Worm (Caenorhabditis elegans) whole organism, L2 larva: Measurements from ENCODE around the gene srh-76.

Experiments
- C34F6.9 ChIP-seq: fragments of 150-350 bp; optimal IDR thresholded peaks from 2 replicates; lab custom pipeline; 2014; ENCODE audit warnings: missing biosample characterization, missing genetic modification characterization
- F13H6.1 ChIP-seq: sonication (generic microtip); optimal IDR thresholded peaks from 2 replicates; lab custom pipeline; 2016; ENCODE audit warnings: missing genetic modification characterization, missing compliant biosample characterization
- R02D3.7 ChIP-seq: fragments of 150-350 bp; optimal IDR thresholded peaks from 2 replicates; lab custom pipeline; 2014; ENCODE audit warnings: missing biosample characterization, missing genetic modification characterization
- Y55F3AM.14 ChIP-seq: fragments of 200-800 bp; sonication (Bioruptor generic); optimal IDR thresholded peaks from 2 replicates; lab custom pipeline; 2018; ENCODE audit warnings: mild to moderate bottlenecking, missing genetic modification characterization, missing compliant biosample characterization
- ZK546.5 ChIP-seq: sonication (generic microtip); optimal IDR thresholded peaks from 2 replicates; lab custom pipeline; 2017; ENCODE audit warnings: missing biosample characterization, missing genetic modification characterization
- aly-2 ChIP-seq: fragments of 150-350 bp; optimal IDR thresholded peaks from 2 replicates; lab custom pipeline; 2014; ENCODE audit warnings: missing biosample characterization, missing genetic modification characterization
- ama-1 ChIP-seq: fragments of 150-350 bp; optimal IDR thresholded peaks from 2 replicates; lab custom pipeline; 2018; ENCODE audit warnings: inconsistent platforms
- blmp-1 ChIP-seq: sonication (generic microtip); optimal IDR thresholded peaks from 2 replicates; lab custom pipeline; 2017; ENCODE audit warnings: missing genetic modification characterization, mild to moderate bottlenecking, missing compliant biosample characterization, antibody characterized with exemption, moderate library complexity; ENCODE audit not compliant: insufficient read depth
- ceh-16 ChIP-seq: fragments of 150-350 bp; optimal IDR thresholded peaks from 2 replicates; lab custom pipeline; 2014; ENCODE audit warnings: missing biosample characterization, missing genetic modification characterization
- ceh-82 ChIP-seq: fragments of 150-350 bp; optimal IDR thresholded peaks from 2 replicates; lab custom pipeline; 2014; ENCODE audit warnings: missing biosample characterization, missing genetic modification characterization
- crh-2 ChIP-seq: sonication (generic microtip); optimal IDR thresholded peaks from 2 replicates; lab custom pipeline; 2017; ENCODE audit warnings: missing biosample characterization, missing genetic modification characterization
- egl-27 ChIP-seq: sonication (generic microtip); optimal IDR thresholded peaks from 3 replicates; lab custom pipeline; 2017; ENCODE audit warnings: missing biosample characterization, missing genetic modification reagents, missing genetic modification characterization
- elt-3 ChIP-seq: sonication (generic microtip); optimal IDR thresholded peaks from 2 replicates; lab custom pipeline; 2017; ENCODE audit warnings: missing biosample characterization, missing genetic modification characterization
- fos-1 ChIP-seq: fragments of 150-350 bp; optimal IDR thresholded peaks from 2 replicates; lab custom pipeline; 2014; ENCODE audit warnings: missing biosample characterization, missing genetic modification characterization
- gmeb-1 ChIP-seq: fragments of 150-350 bp; optimal IDR thresholded peaks from 2 replicates; lab custom pipeline; 2014; ENCODE audit warnings: missing biosample characterization, missing genetic modification characterization
- lin-11 ChIP-seq: fragments of 150-350 bp; sonication (generic microtip); optimal IDR thresholded peaks from 2 replicates; lab custom pipeline; 2014; ENCODE audit warnings: missing biosample characterization, missing genetic modification characterization, inconsistent platforms, mixed read lengths
- lin-13 ChIP-seq: fragments of 150-350 bp; optimal IDR thresholded peaks from 2 replicates; lab custom pipeline; 2014; ENCODE audit warnings: missing biosample characterization, missing genetic modification reagents, missing genetic modification characterization
- lin-39 ChIP-seq: fragments of 150-350 bp; optimal IDR thresholded peaks from 2 replicates; lab custom pipeline; 2014; ENCODE audit warnings: missing biosample characterization, missing genetic modification reagents, missing genetic modification characterization
- lsy-2 ChIP-seq, 2 experiments: fragments of 150-350 bp in 1 of 2; sonication (generic microtip) in 1 of 2; optimal IDR thresholded peaks; 2 replicates each; lab custom pipeline; 2014 to 2017; ENCODE audit warnings: missing biosample characterization in 2 of 2, missing genetic modification characterization in 2 of 2
- mab-5 ChIP-seq: fragments of 150-350 bp; optimal IDR thresholded peaks from 2 replicates; lab custom pipeline; 2014; ENCODE audit warnings: missing biosample characterization, missing genetic modification characterization
- mbf-1 ChIP-seq: sonication (generic microtip); optimal IDR thresholded peaks from 2 replicates; lab custom pipeline; 2017; ENCODE audit warnings: missing biosample characterization, missing genetic modification characterization
- nhr-11 ChIP-seq: fragments of 150-350 bp; optimal IDR thresholded peaks from 2 replicates; lab custom pipeline; 2014; ENCODE audit warnings: missing biosample characterization, missing genetic modification characterization
- nhr-12 ChIP-seq: fragments of 150-350 bp; optimal IDR thresholded peaks from 2 replicates; lab custom pipeline; 2014; ENCODE audit warnings: missing biosample characterization, missing genetic modification characterization
- nhr-129 ChIP-seq: fragments of 150-350 bp; optimal IDR thresholded peaks from 2 replicates; lab custom pipeline; 2014; ENCODE audit warnings: missing biosample characterization, missing genetic modification characterization
- nhr-21 ChIP-seq: fragments of 150-350 bp; optimal IDR thresholded peaks from 2 replicates; lab custom pipeline; 2014; ENCODE audit warnings: missing biosample characterization, missing genetic modification characterization
- nhr-23 ChIP-seq: fragments of 150-350 bp; optimal IDR thresholded peaks from 2 replicates; lab custom pipeline; 2014; ENCODE audit warnings: missing biosample characterization, missing genetic modification reagents, missing genetic modification characterization
- nhr-237 ChIP-seq: fragments of 150-350 bp; optimal IDR thresholded peaks from 2 replicates; lab custom pipeline; 2014; ENCODE audit warnings: missing biosample characterization, missing genetic modification characterization
- nhr-25 ChIP-seq: fragments of 150-350 bp; sonication (generic microtip); optimal IDR thresholded peaks from 3 replicates; lab custom pipeline; 2014; ENCODE audit warnings: missing biosample characterization, missing genetic modification characterization
- nhr-6 ChIP-seq: fragments of 150-350 bp; optimal IDR thresholded peaks from 2 replicates; lab custom pipeline; 2014; ENCODE audit warnings: missing biosample characterization, missing genetic modification characterization
- nhr-77 ChIP-seq: fragments of 150-350 bp; optimal IDR thresholded peaks from 2 replicates; lab custom pipeline; 2014; ENCODE audit warnings: missing biosample characterization, missing genetic modification characterization
- peb-1 ChIP-seq: fragments of 150-350 bp; optimal IDR thresholded peaks from 2 replicates; lab custom pipeline; 2014; ENCODE audit warnings: missing biosample characterization, missing genetic modification characterization
- sma-3 ChIP-seq: sonication (generic microtip); optimal IDR thresholded peaks from 2 replicates; lab custom pipeline; 2016; ENCODE audit warnings: missing genetic modification reagents, missing genetic modification characterization, missing compliant biosample characterization
- sma-9 ChIP-seq, 2 experiments: fragments of 150-350 bp in 1 of 2; sonication (generic microtip) in 1 of 2; optimal IDR thresholded peaks; 2 replicates each; lab custom pipeline; 2014 to 2016; ENCODE audit warnings: missing genetic modification characterization in 2 of 2, mild to moderate bottlenecking in 1 of 2, missing biosample characterization in 1 of 2, missing compliant biosample characterization in 1 of 2, missing genetic modification reagents in 1 of 2, moderate library complexity in 1 of 2
- snpc-4 ChIP-seq: fragments of 150-350 bp; optimal IDR thresholded peaks from 2 replicates; lab custom pipeline; 2014; ENCODE audit warnings: missing biosample characterization, missing genetic modification characterization
- unc-39 ChIP-seq: fragments of 150-350 bp; optimal IDR thresholded peaks from 2 replicates; lab custom pipeline; 2014; ENCODE audit warnings: missing biosample characterization, missing genetic modification characterization
- unc-62 ChIP-seq: fragments of 150-350 bp; optimal IDR thresholded peaks from 2 replicates; lab custom pipeline; 2014; ENCODE audit warnings: missing biosample characterization, missing genetic modification reagents, missing genetic modification characterization
- zag-1 ChIP-seq: fragments of 150-350 bp; optimal IDR thresholded peaks from 2 replicates; lab custom pipeline; 2014; ENCODE audit warnings: missing biosample characterization, missing genetic modification characterization
- ztf-1 ChIP-seq: fragments of 200-800 bp; sonication (Bioruptor generic); conservative IDR thresholded peaks from 2 replicates; pipeline ENCODE4 v1.3.6; 2022; ENCODE audit warnings: missing genetic modification characterization, missing compliant biosample characterization
- ztf-11 ChIP-seq: sonication (generic microtip); optimal IDR thresholded peaks from 2 replicates; lab custom pipeline; 2017; ENCODE audit warnings: missing biosample characterization, missing genetic modification characterization
- ztf-4 ChIP-seq: fragments of 150-350 bp; optimal IDR thresholded peaks from 2 replicates; lab custom pipeline; 2014; ENCODE audit warnings: missing biosample characterization, missing genetic modification characterization

The srh-76 gene

DNA sequence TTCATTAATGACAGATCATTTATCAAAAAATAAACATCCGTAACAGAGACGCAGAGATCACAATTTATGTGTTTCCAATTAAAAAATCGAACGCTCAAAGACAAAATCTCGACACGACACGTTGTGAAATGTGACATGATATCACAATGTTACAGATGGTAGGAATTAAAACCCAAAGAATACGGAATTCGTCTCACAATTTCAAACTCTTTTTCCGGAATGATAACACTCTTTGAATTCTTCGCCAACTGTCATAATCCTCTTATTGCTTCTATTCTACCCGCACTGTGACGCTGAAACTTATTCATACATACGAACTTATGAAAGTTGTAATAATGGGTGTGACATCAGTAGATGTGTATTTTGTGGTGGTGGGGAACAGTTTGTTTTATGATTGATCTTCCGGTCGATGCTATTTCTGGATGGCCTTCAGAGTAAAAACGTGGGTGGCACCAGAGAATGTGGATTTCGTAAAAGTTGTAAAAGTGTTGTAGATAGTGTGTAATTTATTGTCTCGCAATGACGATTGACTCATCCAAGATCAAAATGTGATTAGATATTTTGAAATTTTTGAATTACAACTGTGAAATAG lies 17.1 kb upstream of the srh-76 start:
- TF ChIP-seq lsy-2 (tag; optimal IDR thresholded peaks at IDR 0.05; lab: Kevin White, UChicago) = no peak
- TF ChIP-seq crh-2 (tag; lab: Kevin White, UChicago) = peak; percentile 5
- TF ChIP-seq fos-1 = peak; percentile 63
- TF ChIP-seq nhr-11 (tag; lab: Kevin White, UChicago) = no peak
- no peak for TF ChIP-seq nhr-237 (tag; lab: Kevin White, UChicago)
- TF ChIP-seq gmeb-1 (tag; lab: Kevin White, UChicago) = no peak
- no peak for TF ChIP-seq zag-1 (tag; lab: Kevin White, UChicago)
- peak; percentile 57 for TF ChIP-seq sma-9 (GFP tag; optimal IDR thresholded peaks at IDR 0.05; lab: Kevin White, UChicago)
- TF ChIP-seq sma-9 (tag; optimal IDR thresholded peaks at IDR 0.05; lab: Kevin White, UChicago) = no peak
- no peak for TF ChIP-seq lin-11 (tag; lab: Kevin White, UChicago)
- TF ChIP-seq ceh-82 (tag; lab: Kevin White, UChicago) = no peak

ce11 chrV:5819903-5820302 lies 13.7 kb upstream of the srh-76 start:
- TF ChIP-seq C34F6.9 = no peak
- TF ChIP-seq sma-9 (GFP tag; optimal IDR thresholded peaks at IDR 0.05; lab: Kevin White, UChicago) = peak; percentile 54
- no peak for TF ChIP-seq sma-9 (tag; optimal IDR thresholded peaks at IDR 0.05; lab: Kevin White, UChicago)
- no peak for TF ChIP-seq fos-1

ce11 chrV:5820401-5820800 lies 13.2 kb upstream of the srh-76 start:
- TF ChIP-seq sma-3 (GFP tag; lab: Kevin White, UChicago) = peak; percentile 90
- no peak for TF ChIP-seq C34F6.9
- TF ChIP-seq nhr-237 (tag; lab: Kevin White, UChicago) = no peak
- peak; percentile 15 for TF ChIP-seq nhr-129
- TF ChIP-seq sma-9 (GFP tag; optimal IDR thresholded peaks at IDR 0.05; lab: Kevin White, UChicago) = peak; percentile 69
- no peak for TF ChIP-seq sma-9 (tag; optimal IDR thresholded peaks at IDR 0.05; lab: Kevin White, UChicago)

ce11 chrV:5821451-5822143 lies 12.0 kb upstream of the srh-76 start:
- TF ChIP-seq lin-11 (tag; lab: Kevin White, UChicago) (no peak), sma-9 (GFP tag; optimal IDR thresholded peaks at IDR 0.05; lab: Kevin White, UChicago) (peak; percentile 79), sma-9 (tag; optimal IDR thresholded peaks at IDR 0.05; lab: Kevin White, UChicago) (no peak), nhr-21 (tag; lab: Kevin White, UChicago) (no peak), lsy-2 (tag; optimal IDR thresholded peaks at IDR 0.05; lab: Kevin White, UChicago) (no peak), nhr-11 (tag; lab: Kevin White, UChicago) (no peak), C34F6.9 (no peak), blmp-1 (tag; lab: Kevin White, UChicago) (peak; percentile 47), ZK546.5 (tag; lab: Kevin White, UChicago) (no peak), elt-3 (tag; lab: Kevin White, UChicago) (no peak), unc-39 (tag; lab: Kevin White, UChicago) (no peak), unc-62 (GFP tag; lab: Kevin White, UChicago) (no peak), mbf-1 (no peak), crh-2 (tag; lab: Kevin White, UChicago) (peak; percentile 29), fos-1 (peak; percentile 87), ztf-1 (GFP tag; lab: Robert Waterston, UW) (no peak), nhr-129 (no peak), nhr-6 (tag; lab: Kevin White, UChicago) (no peak), nhr-25 (tag; lab: Kevin White, UChicago) (peak; percentile 54), aly-2 (tag; lab: Kevin White, UChicago) (no peak), ztf-4 (tag; lab: Kevin White, UChicago) (no peak), sma-3 (GFP tag; lab: Kevin White, UChicago) (peak; percentile 72), gmeb-1 (tag; lab: Kevin White, UChicago) (no peak), zag-1 (tag; lab: Kevin White, UChicago) (no peak), nhr-23 (tag; lab: Kevin White, UChicago) (no peak)

- no peak for TF ChIP-seq F13H6.1 (tag; lab: Kevin White, UChicago)
- no peak for TF ChIP-seq lin-39
- no peak for TF ChIP-seq ztf-11
- TF ChIP-seq nhr-237 (tag; lab: Kevin White, UChicago) = no peak
- no peak for TF ChIP-seq nhr-12
- no peak for TF ChIP-seq nhr-11 (tag; lab: Kevin White, UChicago)
- no peak for TF ChIP-seq ceh-16 (tag; lab: Kevin White, UChicago)
- no peak for TF ChIP-seq unc-39 (tag; lab: Kevin White, UChicago)
- peak; percentile 90 for TF ChIP-seq sma-3 (GFP tag; lab: Kevin White, UChicago)
- peak; percentile 90 for TF ChIP-seq nhr-21 (tag; lab: Kevin White, UChicago)
- no peak for TF ChIP-seq peb-1
- peak; percentile 10 for TF ChIP-seq nhr-129
- TF ChIP-seq ceh-82 (tag; lab: Kevin White, UChicago) = no peak
- no peak for TF ChIP-seq Y55F3AM.14
- TF ChIP-seq snpc-4 (tag; lab: Kevin White, UChicago) = no peak
- no peak for TF ChIP-seq lin-13 (GFP tag; lab: Kevin White, UChicago)
- TF ChIP-seq blmp-1 (tag; lab: Kevin White, UChicago) = peak; percentile 91
- peak; percentile 77 for TF ChIP-seq egl-27 (tag; lab: Kevin White, UChicago)
- TF ChIP-seq gmeb-1 (tag; lab: Kevin White, UChicago) = peak; percentile 12
- no peak for TF ChIP-seq mab-5 (tag; lab: Kevin White, UChicago)
- TF ChIP-seq R02D3.7 (tag; lab: Kevin White, UChicago) = no peak
- TF ChIP-seq crh-2 (tag; lab: Kevin White, UChicago) = peak; percentile 55
- no peak for TF ChIP-seq nhr-77
- TF ChIP-seq aly-2 (tag; lab: Kevin White, UChicago) = no peak
- TF ChIP-seq ama-1 (lab: Kevin White, UChicago) = no peak
Observed at ce11 chrV:5822968-5823367, 10.7 kb upstream of the srh-76 start.
